Worm (Caenorhabditis elegans): ENCODE measurements around the gene clec-254.

DNA sequence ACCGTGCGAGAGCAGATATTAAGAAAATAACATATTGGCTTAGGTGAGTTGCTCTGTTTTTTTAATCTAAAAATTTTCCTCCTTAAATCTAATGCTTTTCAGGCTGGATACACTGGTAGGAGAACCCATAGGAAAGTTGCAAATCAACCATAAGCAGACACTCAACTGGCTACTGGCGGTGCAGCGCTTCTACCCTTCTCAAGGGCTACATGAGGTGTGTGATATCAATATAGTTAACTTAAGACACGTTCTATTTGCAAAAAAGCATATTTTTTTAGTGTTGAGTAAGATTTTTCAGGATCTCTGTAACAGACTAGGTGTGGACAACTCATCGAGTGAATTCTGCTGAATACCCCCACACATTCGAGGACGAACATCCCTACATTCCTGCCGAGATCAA lies 46.2 kb downstream of the clec-254 start:
- TF ChIP-seq nhr-28 (tag; optimal IDR thresholded peaks at IDR 0.05) (no peak), unc-130 (GFP tag; optimal IDR thresholded peaks at IDR 0.05) (no peak), nhr-25 (tag; optimal IDR thresholded peaks at IDR 0.05; ENCODE audit: borderline replicate concordance, insufficient read depth) (no peak), dve-1 (tag; optimal IDR thresholded peaks at IDR 0.05; ENCODE audit: insufficient read depth) (no peak), lin-39 (tag; optimal IDR thresholded peaks at IDR 0.05) (no peak)
